Fruit fly (Drosophila melanogaster) whole organism, embryonic: ENCODE measurements around the gene Sps2.

Experiments
- Bteb2 ChIP-seq: fragments of 200-800 bp; sonication (Bioruptor generic); optimal IDR thresholded peaks from 2 replicates; lab custom pipeline; 2016; ENCODE audit warnings: missing biosample characterization, missing genetic modification characterization
- CG1024 ChIP-seq: fragments of 200-800 bp; sonication (Bioruptor generic); IDR thresholded peaks from 2 replicates; pipeline ENCODE4 v1.3.6; 2022; ENCODE audit warnings: missing biosample characterization, missing genetic modification characterization
- CG10274 ChIP-seq: fragments of 200-800 bp; sonication (Bioruptor generic); optimal IDR thresholded peaks from 3 replicates; lab custom pipeline; 2017; ENCODE audit warnings: missing biosample characterization, mild to moderate bottlenecking, missing genetic modification characterization
- CG10462 ChIP-seq: fragments of 200-800 bp; sonication (Bioruptor generic); optimal IDR thresholded peaks from 2 replicates; lab custom pipeline; 2016; ENCODE audit warnings: missing biosample characterization, missing genetic modification characterization
- CG10565 ChIP-seq: fragments of 200-800 bp; sonication (Bioruptor generic); optimal IDR thresholded peaks from 3 replicates; lab custom pipeline; 2016; ENCODE audit warnings: missing biosample characterization, mild to moderate bottlenecking, missing genetic modification characterization
- CG12659 ChIP-seq: fragments of 200-800 bp; sonication (Bioruptor generic); optimal IDR thresholded peaks from 3 replicates; lab custom pipeline; 2017; ENCODE audit warnings: mild to moderate bottlenecking, missing biosample characterization, missing genetic modification reagents, missing genetic modification characterization
- CG13287 ChIP-seq: fragments of 200-800 bp; sonication (Bioruptor generic); IDR thresholded peaks from 2 replicates; pipeline ENCODE4 v1.3.6; 2022; ENCODE audit warnings: missing biosample characterization, missing genetic modification characterization; ENCODE audit not compliant: partially characterized antibody
- CG14860 ChIP-seq: fragments of 200-800 bp; sonication (Bioruptor generic); IDR thresholded peaks from 3 replicates; pipeline ENCODE4 v1.3.6; 2022; ENCODE audit warnings: missing biosample characterization, missing genetic modification characterization; ENCODE audit not compliant: partially characterized antibody
- CG15479 ChIP-seq: fragments of 200-800 bp; sonication (Bioruptor generic); optimal IDR thresholded peaks from 3 replicates; lab custom pipeline; 2019; ENCODE audit warnings: missing biosample characterization, mild to moderate bottlenecking, missing genetic modification characterization, moderate library complexity
- CG15514 ChIP-seq: fragments of 200-800 bp; sonication (Bioruptor generic); optimal IDR thresholded peaks from 3 replicates; lab custom pipeline; 2017; ENCODE audit warnings: missing biosample characterization, missing genetic modification characterization, mild to moderate bottlenecking, moderate library complexity, missing genetic modification reagents
- CG15696 ChIP-seq: fragments of 200-800 bp; sonication (Bioruptor generic); optimal IDR thresholded peaks from 2 replicates; lab custom pipeline; 2019; ENCODE audit warnings: missing biosample characterization, mild to moderate bottlenecking, missing genetic modification characterization, moderate library complexity
- CG16813 ChIP-seq: fragments of 200-800 bp; sonication (Bioruptor generic); IDR thresholded peaks from 3 replicates; pipeline ENCODE4 v1.3.6; 2022; ENCODE audit warnings: missing biosample characterization, missing genetic modification characterization; ENCODE audit not compliant: partially characterized antibody
- CG17612 ChIP-seq: fragments of 200-800 bp; sonication (Bioruptor generic); IDR thresholded peaks from 2 replicates; pipeline ENCODE4 v1.3.6; 2022; ENCODE audit warnings: missing biosample characterization, missing genetic modification characterization
- CG18476 ChIP-seq: fragments of 200-800 bp; sonication (Bioruptor generic); optimal IDR thresholded peaks from 2 replicates; lab custom pipeline; 2016; ENCODE audit warnings: missing biosample characterization, mild to moderate bottlenecking, missing genetic modification characterization
- CG2889 ChIP-seq: fragments of 200-800 bp; sonication (Bioruptor generic); IDR thresholded peaks from 3 replicates; pipeline ENCODE4 v1.3.6; 2022; ENCODE audit warnings: missing biosample characterization, missing genetic modification characterization
- CG30431 ChIP-seq: fragments of 200-800 bp; sonication (Bioruptor generic); optimal IDR thresholded peaks from 2 replicates; lab custom pipeline; 2017; ENCODE audit warnings: missing biosample characterization, missing genetic modification characterization
- CG3163 ChIP-seq: fragments of 200-800 bp; sonication (Bioruptor generic); optimal IDR thresholded peaks from 3 replicates; lab custom pipeline; 2016; ENCODE audit warnings: missing biosample characterization, missing genetic modification characterization
- CG3407 ChIP-seq: fragments of 200-800 bp; sonication (Bioruptor generic); optimal IDR thresholded peaks from 2 replicates; lab custom pipeline; 2018; ENCODE audit warnings: missing biosample characterization, mild to moderate bottlenecking, missing genetic modification characterization
- CG4617 ChIP-seq: fragments of 200-800 bp; sonication (Bioruptor generic); optimal IDR thresholded peaks from 3 replicates; lab custom pipeline; 2016; ENCODE audit warnings: missing biosample characterization, missing genetic modification characterization, borderline replicate concordance
- CG6791 ChIP-seq: fragments of 200-800 bp; sonication (Bioruptor generic); IDR thresholded peaks from 3 replicates; pipeline ENCODE4 v1.3.6; 2022; ENCODE audit warnings: missing biosample characterization, missing genetic modification characterization; ENCODE audit not compliant: partially characterized antibody
- CG8924 ChIP-seq: fragments of 200-800 bp; optimal IDR thresholded peaks from 3 replicates; lab custom pipeline; 2019; ENCODE audit warnings: missing biosample characterization, mild to moderate bottlenecking, missing genetic modification characterization, moderate library complexity
- Chrac-16 ChIP-seq: fragments of 200-800 bp; sonication (Bioruptor generic); optimal IDR thresholded peaks from 3 replicates; lab custom pipeline; 2016; ENCODE audit warnings: missing biosample characterization, missing genetic modification characterization
- Dek ChIP-seq: fragments of 200-800 bp; sonication (Bioruptor generic); optimal IDR thresholded peaks from 3 replicates; lab custom pipeline; 2019; ENCODE audit warnings: missing biosample characterization, mild to moderate bottlenecking, missing genetic modification characterization, moderate library complexity
- Ets65A ChIP-seq: fragments of 200-800 bp; sonication (Bioruptor generic); peaks from one replicate; lab custom pipeline; 2016; ENCODE audit warnings: missing biosample characterization, missing genetic modification characterization
- Gsc ChIP-seq: fragments of 200-800 bp; sonication (Bioruptor generic); IDR thresholded peaks from 2 replicates; pipeline ENCODE4 v1.3.6; 2022; ENCODE audit warnings: missing biosample characterization, missing genetic modification characterization
- Hr39 ChIP-seq: fragments of >200 bp; optimal IDR thresholded peaks from 2 replicates; lab custom pipeline; 2017
- Lhr ChIP-seq: fragments of 200-800 bp; sonication (Bioruptor generic); optimal IDR thresholded peaks from 3 replicates; lab custom pipeline; 2017; ENCODE audit warnings: mild to moderate bottlenecking, missing biosample characterization, missing genetic modification reagents, missing genetic modification characterization
- Poxn ChIP-seq: fragments of 200-800 bp; sonication (Bioruptor generic); IDR thresholded peaks from 2 replicates; pipeline ENCODE4 v1.3.6; 2022; ENCODE audit warnings: missing biosample characterization, missing genetic modification characterization
- Sin3A ChIP-seq: fragments of >200 bp; optimal IDR thresholded peaks from 2 replicates; lab custom pipeline; 2018
- Sry-δ ChIP-seq: fragments of 200-800 bp; sonication (Bioruptor generic); optimal IDR thresholded peaks from 2 replicates; lab custom pipeline; 2016; ENCODE audit warnings: missing biosample characterization, missing genetic modification characterization
- btn ChIP-seq: fragments of 200-800 bp; sonication (Bioruptor generic); optimal IDR thresholded peaks from 2 replicates; lab custom pipeline; 2016; ENCODE audit warnings: missing biosample characterization, missing genetic modification characterization
- dmrt99B ChIP-seq: fragments of 200-800 bp; sonication (Bioruptor generic); optimal IDR thresholded peaks from 2 replicates; lab custom pipeline; 2018; ENCODE audit warnings: missing biosample characterization, mild to moderate bottlenecking, missing genetic modification characterization, moderate library complexity
- dpn ChIP-seq, 2 experiments: fragments of 200-800 bp; sonication (Bioruptor generic); optimal IDR thresholded peaks; 3 replicates each; lab custom pipeline; 2016; ENCODE audit warnings: missing biosample characterization in 2 of 2, missing genetic modification characterization in 2 of 2
- inv ChIP-seq: fragments of 200-800 bp; sonication (Bioruptor generic); IDR thresholded peaks from 2 replicates; pipeline ENCODE4 v1.3.6; 2022; ENCODE audit warnings: missing biosample characterization, missing genetic modification characterization; ENCODE audit not compliant: partially characterized antibody
- knrl ChIP-seq: fragments of 200-800 bp; sonication (Bioruptor generic); IDR thresholded peaks from 3 replicates; pipeline ENCODE4 v1.3.6; 2022; ENCODE audit warnings: missing biosample characterization, missing genetic modification characterization; ENCODE audit not compliant: partially characterized antibody
- lilli ChIP-seq: fragments of 200-800 bp; sonication (Bioruptor generic); optimal IDR thresholded peaks from 3 replicates; lab custom pipeline; 2016; ENCODE audit warnings: missing biosample characterization, missing genetic modification characterization
- mirr ChIP-seq: fragments of 200-800 bp; sonication (Bioruptor generic); optimal IDR thresholded peaks from 3 replicates; lab custom pipeline; 2018; ENCODE audit warnings: missing biosample characterization, mild to moderate bottlenecking, missing genetic modification characterization
- nerfin-1 ChIP-seq: fragments of 200-800 bp; sonication (Bioruptor generic); optimal IDR thresholded peaks from 3 replicates; lab custom pipeline; 2019; ENCODE audit warnings: missing biosample characterization, mild to moderate bottlenecking, missing genetic modification characterization, moderate library complexity
- nmo ChIP-seq: fragments of 200-800 bp; sonication (Bioruptor generic); optimal IDR thresholded peaks from 2 replicates; lab custom pipeline; 2018; ENCODE audit warnings: missing biosample characterization, mild to moderate bottlenecking, missing genetic modification characterization, moderate library complexity
- phol ChIP-seq: fragments of 200-800 bp; sonication (Bioruptor generic); optimal IDR thresholded peaks from 3 replicates; lab custom pipeline; 2018; ENCODE audit warnings: missing biosample characterization, mild to moderate bottlenecking, missing genetic modification characterization, moderate library complexity
- pzg ChIP-seq: fragments of 200-800 bp; sonication (Bioruptor generic); optimal IDR thresholded peaks from 3 replicates; lab custom pipeline; 2018; ENCODE audit warnings: missing biosample characterization, mild to moderate bottlenecking, missing genetic modification characterization, moderate library complexity
- shn ChIP-seq: fragments of 200-800 bp; sonication (Bioruptor generic); optimal IDR thresholded peaks from 3 replicates; lab custom pipeline; 2016; ENCODE audit warnings: missing biosample characterization, missing genetic modification characterization
- so ChIP-seq: fragments of 200-800 bp; sonication (Bioruptor generic); IDR thresholded peaks from 3 replicates; pipeline ENCODE4 v1.3.6; 2022; ENCODE audit warnings: missing biosample characterization, missing genetic modification characterization
- sug ChIP-seq: fragments of 200-800 bp; optimal IDR thresholded peaks from 2 replicates; lab custom pipeline; 2019; ENCODE audit warnings: missing biosample characterization, mild to moderate bottlenecking, missing genetic modification characterization, moderate library complexity
- tin ChIP-seq: fragments of 200-800 bp; sonication (Bioruptor generic); optimal IDR thresholded peaks from 3 replicates; lab custom pipeline; 2016; ENCODE audit warnings: missing biosample characterization, missing genetic modification characterization
- tll ChIP-seq, 2 experiments: fragments of 200-800 bp in 1 of 2; fragments of >200 bp in 1 of 2; sonication (Bioruptor generic) in 1 of 2; optimal IDR thresholded peaks; 2 replicates each; lab custom pipeline; 2017 to 2019; ENCODE audit warnings: missing biosample characterization in 2 of 2, missing genetic modification characterization in 2 of 2, mild to moderate bottlenecking in 1 of 2, moderate library complexity in 1 of 2
- wek ChIP-seq: fragments of 200-800 bp; sonication (Bioruptor generic); optimal IDR thresholded peaks from 3 replicates; lab custom pipeline; 2018; ENCODE audit warnings: missing biosample characterization, mild to moderate bottlenecking, missing genetic modification characterization, moderate library complexity
- zen ChIP-seq: fragments of 200-800 bp; sonication (Bioruptor generic); optimal IDR thresholded peaks from 3 replicates; lab custom pipeline; 2018; ENCODE audit warnings: missing biosample characterization, mild to moderate bottlenecking, missing genetic modification characterization, moderate library complexity
- zfh2 ChIP-seq: fragments of 200-800 bp; sonication (Bioruptor generic); optimal IDR thresholded peaks from 2 replicates; lab custom pipeline; 2016; ENCODE audit warnings: missing biosample characterization, missing genetic modification characterization

The Sps2 gene

DNA sequence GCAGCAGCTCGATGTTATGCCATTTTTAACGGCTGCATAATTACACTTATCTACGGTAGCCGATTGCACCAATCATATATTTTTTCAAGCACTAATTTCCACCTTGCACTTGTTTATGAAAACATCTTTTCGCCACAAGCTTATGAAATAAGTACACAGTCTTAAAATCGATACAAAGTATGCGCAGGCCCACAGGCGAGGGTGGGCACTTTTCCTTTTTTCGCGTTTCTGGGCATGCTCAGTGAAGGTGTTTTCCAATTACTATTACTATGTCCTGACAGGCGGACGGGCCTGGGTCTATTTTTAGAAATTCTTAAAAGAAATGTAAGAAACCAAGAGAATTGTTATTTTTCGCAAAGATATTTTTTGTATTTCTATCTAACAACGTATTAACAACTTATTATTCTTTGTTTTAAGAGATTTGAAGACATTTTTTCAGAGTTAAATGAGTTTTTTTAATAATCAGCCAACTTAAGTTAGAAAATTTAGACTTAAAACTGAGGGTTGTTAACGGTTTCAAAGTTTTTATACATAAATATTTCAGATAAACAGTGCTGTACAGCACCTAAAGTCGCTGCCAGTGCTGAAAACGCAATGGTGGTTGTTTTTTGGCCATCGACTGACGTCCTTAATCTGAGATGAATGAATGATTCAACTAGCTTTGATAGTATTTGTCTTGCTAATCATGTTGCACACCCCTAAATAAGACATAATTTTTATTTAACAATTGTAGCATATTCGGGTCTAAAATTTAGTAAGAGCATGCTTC, 31.6 kb upstream of the Sps2 start, which contains the start of gene Cdk5alpha (continued):
- TF ChIP-seq btn (no peak), CG2889 (no peak), nerfin-1 (tag; lab: Kevin White, UChicago) (peak; percentile 22), CG10274 (GFP tag; lab: Kevin White, UChicago) (no peak), tll (GFP tag; optimal IDR thresholded peaks at IDR 0.05; lab: Kevin White, UChicago) (no peak), zen (tag; lab: Kevin White, UChicago) (no peak), shn (GFP tag; lab: Kevin White, UChicago) (no peak), Ets65A (GFP tag; lab: Kevin White, UChicago) (peak; percentile 79), tin (GFP tag; lab: Kevin White, UChicago) (no peak), Dek (tag; lab: Kevin White, UChicago) (no peak), CG15479 (GFP tag; lab: Kevin White, UChicago) (no peak), lilli (GFP tag; lab: Kevin White, UChicago) (peak; percentile 24), CG30431 (GFP tag; lab: Kevin White, UChicago) (no peak), CG3163 (GFP tag; lab: Kevin White, UChicago) (no peak), Hr39 (lab: Kevin White, UChicago) (no peak), CG16813 (GFP tag; lab: Robert Waterston, UW) (no peak), mirr (GFP tag; lab: Kevin White, UChicago) (no peak), CG15696 (tag; lab: Kevin White, UChicago) (no peak), CG14860 (no peak), Bteb2 (GFP tag; lab: Kevin White, UChicago) (peak; percentile 1), zfh2 (GFP tag; lab: Kevin White, UChicago) (no peak), CG12659 (GFP tag; lab: Kevin White, UChicago) (no peak), dpn (GFP tag; optimal IDR thresholded peaks at IDR 0.05; lab: Kevin White, UChicago) (no peak), Poxn (GFP tag; lab: Robert Waterston, UW) (no peak), inv (GFP tag; lab: Robert Waterston, UW) (no peak), dmrt99B (tag; lab: Kevin White, UChicago) (no peak), Sin3A (lab: Kevin White, UChicago) (no peak), CG8924 (tag; lab: Kevin White, UChicago) (no peak), Gsc (no peak)
- TF ChIP-seq, all 482 proteins: peak for 27

DNA sequence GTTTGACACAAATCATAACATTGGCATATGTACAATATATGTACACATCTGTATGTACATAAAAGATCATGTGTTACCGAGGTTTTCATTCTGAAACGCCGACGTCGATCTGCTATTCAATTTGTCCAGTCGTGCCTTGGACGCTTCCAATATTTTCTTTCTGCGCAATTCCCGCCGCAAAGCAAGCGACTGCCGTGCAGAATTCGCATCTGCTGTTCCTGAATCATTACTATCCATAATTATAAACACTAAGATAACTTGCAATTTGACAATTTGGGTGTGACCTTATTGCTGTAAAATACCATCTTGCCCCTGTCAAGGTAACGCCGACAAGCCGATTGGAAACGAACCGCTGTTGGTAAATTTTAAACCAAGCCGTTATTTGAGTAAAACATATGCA, 30.6 kb upstream of the Sps2 start:
- TF ChIP-seq pzg (GFP tag; lab: Kevin White, UChicago), result peak; percentile 69
- TF ChIP-seq Lhr, result no peak
- TF ChIP-seq phol, result peak; percentile 21
- TF ChIP-seq CG3407, result no peak
- no peak for TF ChIP-seq CG18476
- TF ChIP-seq CG6791 (GFP tag; lab: Robert Waterston, UW), result 0 out of 3 replicates have a peak, but pooled peaks have one; percentile 36
- TF ChIP-seq CG4617 (GFP tag; lab: Kevin White, UChicago), result peak; percentile 76
- no peak for TF ChIP-seq CG10565 (GFP tag; lab: Kevin White, UChicago)
- no peak for TF ChIP-seq knrl (GFP tag; lab: Robert Waterston, UW)
- 0 out of 2 replicates have a peak, but pooled peaks have one; percentile 42 for TF ChIP-seq CG1024 (GFP tag; lab: Robert Waterston, UW)
- no peak for TF ChIP-seq Chrac-16
- TF ChIP-seq so, result no peak
- TF ChIP-seq CG10462 (GFP tag; lab: Kevin White, UChicago), result no peak
- peak; percentile 42; the same call in 1 of the 2 replicates for TF ChIP-seq CG13287 (GFP tag; lab: Robert Waterston, UW)
- peak; percentile 10 for TF ChIP-seq wek (GFP tag; lab: Kevin White, UChicago)
- peak; percentile 12 for TF ChIP-seq sug (tag; lab: Kevin White, UChicago)
- peak; percentile 42 for TF ChIP-seq Sry-δ (GFP tag; lab: Kevin White, UChicago)
- no peak for TF ChIP-seq CG2889
- no peak for TF ChIP-seq CG17612 (GFP tag; lab: Robert Waterston, UW)
- peak; percentile 37 for TF ChIP-seq CG15514 (GFP tag; lab: Kevin White, UChicago)
- TF ChIP-seq nmo, result peak; percentile 9
